Worm (Caenorhabditis elegans) whole organism, mixed stage, embryonic: Measurements from ENCODE around the gene scpl-4.

Source experiments
- elt-3 ChIP-seq: fragments of 150-350 bp; optimal IDR thresholded peaks from 2 replicates; lab custom pipeline; 2014; ENCODE audit warnings: missing biosample characterization, missing genetic modification characterization
- snpc-4 ChIP-seq: fragments of 150-350 bp; optimal IDR thresholded peaks from 2 replicates; lab custom pipeline; 2014; ENCODE audit warnings: missing biosample characterization, missing genetic modification characterization
- sptf-1 ChIP-seq: sonication (generic microtip); optimal IDR thresholded peaks from 2 replicates; lab custom pipeline; 2017; ENCODE audit warnings: mild to moderate bottlenecking, missing genetic modification characterization, moderate library complexity, missing compliant biosample characterization
- unc-39 ChIP-seq: fragments of 150-350 bp; optimal IDR thresholded peaks from 2 replicates; lab custom pipeline; 2014; ENCODE audit warnings: missing biosample characterization, missing genetic modification characterization

DNA sequence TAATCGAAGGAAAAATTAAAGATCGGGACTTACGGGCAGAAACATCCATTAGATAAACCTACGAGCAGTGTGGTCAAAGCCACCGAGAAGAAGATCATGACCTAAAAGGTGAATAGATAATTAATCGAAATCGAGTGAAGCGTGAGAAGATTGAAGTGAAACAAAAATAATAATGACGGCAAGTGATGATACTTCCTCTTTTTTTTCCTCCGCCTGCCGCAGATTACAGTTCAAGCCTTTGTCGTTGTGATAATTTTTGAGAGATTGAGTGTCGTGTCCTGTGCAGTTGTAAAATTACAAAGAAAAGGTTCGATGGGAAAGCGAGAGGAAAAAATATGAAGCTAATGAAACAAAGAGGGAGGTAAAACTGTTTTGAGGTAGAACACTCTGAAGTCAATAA is 6.4 kb upstream of the scpl-4 start, which contains the start of gene T21C9.9:
- no peak for TF ChIP-seq snpc-4 (tag; lab: Kevin White, UChicago)
- no peak for TF ChIP-seq unc-39 (tag; lab: Kevin White, UChicago)
- no peak for TF ChIP-seq elt-3
- TF ChIP-seq sptf-1: no peak
